Fruit fly (Drosophila melanogaster) whole organism: Measurements from ENCODE around the gene Lsp1alpha.

Source experiments
- CG8478 ChIP-seq: fragments of >200 bp; optimal IDR thresholded peaks from 2 replicates; lab custom pipeline; 2018; ENCODE audit warnings: inconsistent platforms
- Dll ChIP-seq: fragments of >200 bp; optimal IDR thresholded peaks from 2 replicates; lab custom pipeline; 2017
- EcR ChIP-seq, 2 experiments: fragments of >200 bp; optimal IDR thresholded peaks; 2 replicates each; lab custom pipeline; 2017; ENCODE audit warnings: missing biosample characterization in 2 of 2, missing genetic modification characterization in 2 of 2, missing genetic modification reagents in 2 of 2
- pan ChIP-seq: fragments of >200 bp; optimal IDR thresholded peaks from 2 replicates; lab custom pipeline; 2017
- psq ChIP-seq: fragments of >200 bp; optimal IDR thresholded peaks from 2 replicates; lab custom pipeline; 2017
- usp ChIP-seq: fragments of >200 bp; optimal IDR thresholded peaks from 2 replicates; lab custom pipeline; 2017; ENCODE audit warnings: missing biosample characterization, missing genetic modification characterization, mixed read lengths

Gene Lsp1alpha

DNA sequence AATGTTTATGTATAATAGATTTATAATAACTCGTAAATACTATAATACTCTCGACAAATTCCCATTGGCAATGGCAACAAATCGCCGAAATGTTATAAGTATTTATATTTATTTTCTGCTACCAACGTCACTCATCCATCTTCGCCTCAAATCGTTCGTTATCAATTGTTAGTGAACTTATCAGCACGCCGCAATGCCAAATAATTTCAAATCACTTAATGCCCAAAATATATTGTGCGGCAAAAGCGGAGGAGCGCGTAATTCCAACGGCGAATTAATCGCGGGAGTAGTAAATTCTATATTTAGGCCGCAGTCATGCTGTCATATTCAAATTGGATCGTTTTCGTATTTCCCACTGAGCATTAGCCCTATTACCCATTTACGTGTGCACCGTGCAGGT, 20.9 kb upstream of the Lsp1alpha start:
- TF ChIP-seq CG8478 (lab: Kevin White, UChicago) (no peak), EcR (GFP tag; optimal IDR thresholded peaks at IDR 0.05; lab: Kevin White, UChicago) (no peak), usp (GFP tag; lab: Kevin White, UChicago) (no peak), pan (lab: Kevin White, UChicago) (no peak), Dll (no peak), psq (lab: Kevin White, UChicago) (no peak)

DNA sequence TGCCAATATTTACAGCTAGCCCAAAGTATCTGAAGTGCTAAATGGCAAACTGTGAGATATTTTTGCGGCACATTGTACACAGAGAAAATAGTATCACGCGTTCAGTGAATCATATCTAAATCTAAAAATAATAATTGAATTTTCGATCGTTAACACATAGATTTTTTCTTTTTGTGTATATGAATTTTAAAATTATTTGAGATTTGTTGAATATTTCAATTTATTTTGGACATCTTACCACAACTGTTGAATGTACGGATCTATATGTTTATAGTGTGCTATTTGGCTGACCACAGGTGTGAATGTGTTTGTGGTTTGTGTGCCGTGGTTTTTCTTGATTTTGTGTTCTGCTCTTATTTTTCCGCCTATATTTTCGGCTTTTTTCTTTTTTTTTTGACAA, 20.3 kb upstream of the Lsp1alpha start:
- no peak for TF ChIP-seq psq (lab: Kevin White, UChicago)
- TF ChIP-seq Dll, result no peak
- no peak for TF ChIP-seq usp (GFP tag; lab: Kevin White, UChicago)
- TF ChIP-seq pan (lab: Kevin White, UChicago), result no peak
- TF ChIP-seq EcR (GFP tag; optimal IDR thresholded peaks at IDR 0.05; lab: Kevin White, UChicago), result no peak
- no peak for TF ChIP-seq CG8478 (lab: Kevin White, UChicago)

- TF ChIP-seq pan (lab: Kevin White, UChicago), result no peak
- no peak for TF ChIP-seq psq (lab: Kevin White, UChicago)
- no peak for TF ChIP-seq usp (GFP tag; lab: Kevin White, UChicago)
- no peak for TF ChIP-seq Dll
- no peak for TF ChIP-seq CG8478 (lab: Kevin White, UChicago)
- TF ChIP-seq EcR (GFP tag; optimal IDR thresholded peaks at IDR 0.05; lab: Kevin White, UChicago), result no peak
Observed at dm6 chrX:12470187-12470931, 19.7 kb upstream of the Lsp1alpha start.

DNA sequence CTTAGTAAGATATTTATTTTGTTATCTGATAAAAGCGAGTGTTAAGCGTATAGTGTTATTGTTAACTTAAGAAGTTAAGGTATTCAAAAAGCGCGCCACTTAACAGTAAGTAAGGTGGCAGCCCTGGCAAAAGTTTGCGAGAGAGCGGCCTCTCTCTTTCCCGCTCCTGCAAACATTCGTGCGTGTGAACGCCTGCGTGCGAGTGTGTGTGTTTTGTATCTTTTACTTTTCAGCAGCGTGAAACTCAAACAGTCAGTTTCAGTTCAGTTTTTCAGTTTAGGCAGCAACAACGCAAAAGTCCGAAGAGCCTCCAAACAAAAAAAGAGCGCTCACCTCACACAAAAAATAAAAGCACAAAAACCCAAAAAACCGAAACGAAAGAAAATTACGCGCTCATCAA, 18.7 kb upstream of the Lsp1alpha start:
- TF ChIP-seq usp (GFP tag; lab: Kevin White, UChicago) (no peak), psq (lab: Kevin White, UChicago) (no peak), CG8478 (lab: Kevin White, UChicago) (no peak), EcR (GFP tag; optimal IDR thresholded peaks at IDR 0.05; lab: Kevin White, UChicago) (no peak)

DNA sequence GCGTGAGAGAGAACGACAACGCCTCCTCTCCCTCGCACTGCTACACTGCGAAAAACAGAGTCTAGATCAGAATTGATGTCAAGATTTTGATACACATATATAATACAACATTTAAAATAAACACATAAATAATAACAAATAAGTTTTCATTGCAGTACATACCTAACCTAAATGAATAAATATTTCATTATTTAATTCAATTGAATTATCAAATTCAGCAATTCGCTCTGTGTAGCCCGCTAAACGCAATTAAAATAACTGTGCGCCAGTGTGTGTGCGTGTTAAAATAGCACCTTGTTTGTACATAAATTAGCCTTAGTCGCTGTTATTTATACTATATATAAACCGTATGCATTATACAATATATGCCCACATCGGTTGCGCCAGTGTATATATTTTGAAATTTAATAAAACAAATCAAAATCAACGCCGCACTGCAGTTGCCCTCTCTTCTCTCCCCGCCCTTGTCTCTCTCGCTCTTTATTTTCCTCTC, 17.8 kb upstream of the Lsp1alpha start:
- no peak for TF ChIP-seq CG8478 (lab: Kevin White, UChicago)
- TF ChIP-seq EcR (GFP tag; optimal IDR thresholded peaks at IDR 0.05; lab: Kevin White, UChicago), result no peak
- TF ChIP-seq pan (lab: Kevin White, UChicago), result no peak
- TF ChIP-seq usp (GFP tag; lab: Kevin White, UChicago), result no peak
- TF ChIP-seq Dll, result no peak
- no peak for TF ChIP-seq psq (lab: Kevin White, UChicago)

dm6 chrX:12473953-12474468, 16.1 kb upstream of the Lsp1alpha start:
- TF ChIP-seq psq (lab: Kevin White, UChicago) (no peak), usp (GFP tag; lab: Kevin White, UChicago) (no peak), EcR (GFP tag; optimal IDR thresholded peaks at IDR 0.05; lab: Kevin White, UChicago) (no peak), CG8478 (lab: Kevin White, UChicago) (no peak), Dll (no peak), pan (lab: Kevin White, UChicago) (no peak)

dm6 chrX:12480282-12480681, 9.8 kb upstream of the Lsp1alpha start:
- TF ChIP-seq pan (lab: Kevin White, UChicago) (no peak), usp (GFP tag; lab: Kevin White, UChicago) (no peak), EcR (GFP tag; optimal IDR thresholded peaks at IDR 0.05; lab: Kevin White, UChicago) (no peak), Dll (no peak), psq (lab: Kevin White, UChicago) (no peak), CG8478 (lab: Kevin White, UChicago) (no peak)

DNA sequence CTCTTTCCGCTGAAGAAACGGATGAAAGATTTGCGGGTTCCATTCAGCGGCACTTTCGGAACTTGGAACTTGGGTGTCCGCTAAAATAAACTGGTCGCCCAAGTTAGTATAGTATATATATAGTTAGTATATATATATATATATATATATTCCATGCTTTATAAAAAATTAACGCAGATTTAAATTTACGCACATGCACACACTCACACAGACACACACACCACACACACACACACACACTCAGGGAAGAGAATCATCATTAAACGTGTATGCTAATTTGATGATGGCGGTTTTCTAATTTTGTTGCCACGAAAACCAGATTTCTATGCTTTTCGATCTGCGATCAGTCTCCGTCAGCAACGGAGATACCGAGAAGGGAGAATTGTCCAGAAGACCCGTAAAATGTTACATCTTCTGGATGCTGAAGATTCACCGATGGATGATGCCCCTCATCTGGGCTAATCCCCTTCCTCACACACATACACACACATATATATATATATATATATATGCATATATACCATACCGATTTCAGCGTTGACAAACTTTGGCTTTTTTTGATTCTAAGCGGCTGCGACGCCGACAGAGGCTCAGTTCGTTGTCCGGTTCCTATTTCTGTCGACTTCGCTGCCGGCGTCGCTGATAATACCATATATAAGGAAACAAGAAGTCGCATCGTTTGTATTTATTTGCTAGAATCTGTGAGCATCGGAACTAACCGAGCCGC, 3.6 kb upstream of the Lsp1alpha start, which contains the start of gene Cpr11A:
TSS of gene Cpr11A (plus strand) at position 677 of the 727 bp plus-strand sequence.
- TF ChIP-seq psq (lab: Kevin White, UChicago), result no peak
- no peak for TF ChIP-seq Dll
- no peak for TF ChIP-seq pan (lab: Kevin White, UChicago)
- no peak for TF ChIP-seq CG8478 (lab: Kevin White, UChicago)
- no peak for TF ChIP-seq usp (GFP tag; lab: Kevin White, UChicago)
- TF ChIP-seq EcR (GFP tag; optimal IDR thresholded peaks at IDR 0.05; lab: Kevin White, UChicago), result no peak

- TF ChIP-seq EcR (GFP tag; optimal IDR thresholded peaks at IDR 0.05; lab: Kevin White, UChicago), result no peak
- no peak for TF ChIP-seq Dll
- no peak for TF ChIP-seq psq (lab: Kevin White, UChicago)
Observed at dm6 chrX:12487485-12487884, 2.6 kb upstream of the Lsp1alpha start.

- TF ChIP-seq psq (lab: Kevin White, UChicago) (no peak), Dll (no peak), CG8478 (lab: Kevin White, UChicago) (no peak), pan (lab: Kevin White, UChicago) (no peak), usp (GFP tag; lab: Kevin White, UChicago) (no peak), EcR (GFP tag; optimal IDR thresholded peaks at IDR 0.05; lab: Kevin White, UChicago) (no peak)
Observed at dm6 chrX:12496497-12496896, 6.4 kb downstream of the Lsp1alpha start, which contains the start of gene Mks1. Mks1 (minus strand) TSS chrX:12496597.

DNA sequence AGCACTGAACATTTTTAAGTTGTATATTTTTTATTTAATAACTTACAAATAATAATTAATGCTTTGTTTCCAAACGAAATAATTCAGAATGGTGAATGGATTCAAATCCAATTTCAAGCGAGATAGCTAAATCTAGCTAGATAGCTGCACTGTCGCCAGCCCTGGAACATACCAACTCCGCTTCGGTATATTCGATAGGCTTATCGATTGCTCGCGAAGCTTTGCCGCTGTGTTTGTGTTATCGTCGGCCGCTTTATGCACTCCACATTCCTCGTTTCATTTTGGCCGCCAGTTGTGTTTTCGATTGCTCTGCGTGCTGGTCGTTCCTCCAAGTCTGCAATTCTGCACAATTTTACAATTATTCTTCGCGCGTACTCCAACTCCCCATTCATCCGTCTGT, 6.8 kb downstream of the Lsp1alpha start, which contains the start of gene mdu:
TSS of gene mdu (plus strand) at position 259 of the 400 bp plus-strand sequence.
- no peak for TF ChIP-seq Dll
- TF ChIP-seq psq (lab: Kevin White, UChicago), result no peak
- TF ChIP-seq CG8478 (lab: Kevin White, UChicago), result no peak
- no peak for TF ChIP-seq EcR (GFP tag; optimal IDR thresholded peaks at IDR 0.05; lab: Kevin White, UChicago)
- no peak for TF ChIP-seq usp (GFP tag; lab: Kevin White, UChicago)
- no peak for TF ChIP-seq pan (lab: Kevin White, UChicago)
